Fruit fly (Drosophila melanogaster): ENCODE results near the gene Gr28a.

DNA sequence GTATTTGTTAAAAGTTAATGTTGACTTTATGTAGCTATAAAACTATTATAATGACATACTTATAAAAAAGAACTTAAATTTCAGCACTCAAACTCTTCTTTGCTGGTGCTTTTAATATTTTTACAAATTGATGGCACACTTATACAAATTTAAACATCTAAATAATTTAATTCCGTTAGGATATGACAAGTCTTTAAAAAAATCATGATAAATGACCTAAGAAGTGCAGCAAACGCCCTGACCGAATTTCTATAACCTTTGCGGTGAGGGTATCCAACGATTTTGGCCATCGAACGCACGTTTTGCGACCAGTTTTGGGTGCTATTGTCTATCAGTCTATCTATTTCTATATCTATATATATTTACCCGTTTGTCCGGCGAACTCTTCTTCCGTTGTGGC is 11.1 kb downstream of the Gr28a start:
- TF ChIP-seq CG8478 (optimal IDR thresholded peaks at IDR 0.05), result no peak
- TF ChIP-seq Dll (optimal IDR thresholded peaks at IDR 0.05), result no peak
- TF ChIP-seq psq (optimal IDR thresholded peaks at IDR 0.05), result no peak
- TF ChIP-seq usp (GFP tag; optimal IDR thresholded peaks at IDR 0.05), result no peak

Data from whole organism.